Fruit fly (Drosophila melanogaster): ENCODE measurements around the gene Ir85a.

Ir85a gene

DNA sequence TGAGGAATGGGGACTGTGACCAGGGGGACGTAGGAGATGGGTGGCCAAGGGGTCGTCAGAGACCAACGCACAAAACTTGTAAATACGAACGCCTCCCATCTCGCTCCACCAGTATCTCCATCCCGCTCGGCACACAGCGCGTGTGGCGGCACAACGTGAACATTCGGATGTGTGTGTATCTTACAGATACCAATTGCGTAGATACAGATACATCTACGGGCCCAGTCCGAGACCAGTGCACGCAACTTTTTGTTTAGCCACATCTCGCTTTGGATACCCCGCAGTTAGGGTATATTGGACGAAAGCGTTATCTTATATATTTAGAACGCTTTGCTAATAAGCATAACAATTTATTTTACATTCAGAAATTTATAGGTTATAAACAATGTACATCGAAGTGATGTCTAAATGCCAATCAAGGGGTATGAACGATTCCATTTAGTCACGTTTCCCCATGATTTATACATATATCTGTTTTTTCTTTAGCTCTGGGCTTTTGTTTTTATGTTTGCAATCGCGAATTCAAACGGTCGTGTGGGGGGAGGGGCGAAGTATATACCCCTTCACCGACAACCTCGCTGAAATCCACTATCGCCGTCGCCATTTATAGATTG, 16.9 kb downstream of the Ir85a start (continued):
- TF ChIP-seq repo (GFP tag; optimal IDR thresholded peaks at IDR 0.05), result peak; percentile 98
- peak; percentile 96 for TF ChIP-seq D19A (tag; optimal IDR thresholded peaks at IDR 0.05)
- peak; percentile 98 for TF ChIP-seq gce (GFP tag; IDR thresholded peaks at IDR 0.05)
- TF ChIP-seq CG3065 (GFP tag; optimal IDR thresholded peaks at IDR 0.05), result peak; percentile 95
- peak; percentile 98 to 99 for TF ChIP-seq chif (GFP tag; optimal IDR thresholded peaks at IDR 0.05)
- TF ChIP-seq CG12391 (tag; optimal IDR thresholded peaks at IDR 0.05), result peak; percentile 99
- no peak for TF ChIP-seq inv (GFP tag; IDR thresholded peaks at IDR 0.05; ENCODE audit: partially characterized antibody)
- TF ChIP-seq Eip74EF (GFP tag; optimal IDR thresholded peaks at IDR 0.05), result peak in 1 of 2 experiments; percentile 97
- peak; percentile 78 for TF ChIP-seq fd102C (GFP tag; optimal IDR thresholded peaks at IDR 0.05)
- TF ChIP-seq corto (GFP tag; optimal IDR thresholded peaks at IDR 0.05), result peak; percentile 97
- TF ChIP-seq twi (tag; optimal IDR thresholded peaks at IDR 0.05), result peak; percentile 95
- peak; percentile 99 for TF ChIP-seq CG15269 (tag; optimal IDR thresholded peaks at IDR 0.05)
- TF ChIP-seq jumu (GFP tag; optimal IDR thresholded peaks at IDR 0.05), result peak; percentile 98
- TF ChIP-seq pita (GFP tag; optimal IDR thresholded peaks at IDR 0.05), result no peak
- peak; percentile 98 for TF ChIP-seq ase (GFP tag; IDR thresholded peaks at IDR 0.05)
- peak; percentile 99 for TF ChIP-seq Camta (GFP tag; optimal IDR thresholded peaks at IDR 0.05)
- no peak for TF ChIP-seq h (optimal IDR thresholded peaks at IDR 0.05)
- peak; percentile 98 for TF ChIP-seq sug (tag; optimal IDR thresholded peaks at IDR 0.05)
- TF ChIP-seq phol (tag; optimal IDR thresholded peaks at IDR 0.05), result peak; percentile 98
- TF ChIP-seq CG3838 (GFP tag; optimal IDR thresholded peaks at IDR 0.05), result peak; percentile 95
- TF ChIP-seq kah (GFP tag; optimal IDR thresholded peaks at IDR 0.05), result peak; percentile 97
- peak; percentile 97 for TF ChIP-seq bowl (GFP tag; IDR thresholded peaks at IDR 0.05)
- TF ChIP-seq aop (GFP tag; IDR thresholded peaks at IDR 0.05), result peak; percentile 92
- peak; percentile 98 for TF ChIP-seq dimm (GFP tag; IDR thresholded peaks at IDR 0.05)
- TF ChIP-seq tgo (GFP tag; IDR thresholded peaks at IDR 0.05), result peak; percentile 99
- peak; percentile 97 for TF ChIP-seq CG4282 (GFP tag; optimal IDR thresholded peaks at IDR 0.05)
- TF ChIP-seq CG14860 (GFP tag; IDR thresholded peaks at IDR 0.05; ENCODE audit: partially characterized antibody), result no peak
- TF ChIP-seq CG16813 (GFP tag; IDR thresholded peaks at IDR 0.05; ENCODE audit: partially characterized antibody), result no peak
- peak; percentile 97 for TF ChIP-seq MTF-1 (GFP tag; optimal IDR thresholded peaks at IDR 0.05; ENCODE audit: borderline replicate concordance)
- TF ChIP-seq CG4328 (GFP tag; optimal IDR thresholded peaks at IDR 0.05), result peak; percentile 96
- TF ChIP-seq Dad (GFP tag; optimal IDR thresholded peaks at IDR 0.05), result peak; percentile 99
- peak; percentile 99 for TF ChIP-seq CG14441 (GFP tag; IDR thresholded peaks at IDR 0.05)
- TF ChIP-seq CG3726 (GFP tag; IDR thresholded peaks at IDR 0.05), result peak; percentile 97
- peak; percentile 96 for TF ChIP-seq CG14710 (tag; optimal IDR thresholded peaks at IDR 0.05)
- TF ChIP-seq MBD-R2 (GFP tag; IDR thresholded peaks at IDR 0.05), result peak; percentile 99
- TF ChIP-seq chm (GFP tag; IDR thresholded peaks at IDR 0.05), result peak; percentile 98
- peak; percentile 99 for TF ChIP-seq Meics (GFP tag; optimal IDR thresholded peaks at IDR 0.05)
- peak; percentile 99 for TF ChIP-seq CG10543 (GFP tag; optimal IDR thresholded peaks at IDR 0.05)
- TF ChIP-seq chinmo (GFP tag; IDR thresholded peaks at IDR 0.05; ENCODE audit: partially characterized antibody), result peak; percentile 96
- TF ChIP-seq ranshi (GFP tag; IDR thresholded peaks at IDR 0.05), result peak; percentile 99
- peak; percentile 97 for TF ChIP-seq nom (GFP tag; optimal IDR thresholded peaks at IDR 0.05)
- peak; percentile 61; the same call in 1 of the 2 replicates for TF ChIP-seq Bgb (GFP tag; IDR thresholded peaks at IDR 0.05; ENCODE audit: partially characterized antibody)
- no peak for TF ChIP-seq Dfd (GFP tag; optimal IDR thresholded peaks at IDR 0.05)
- peak; percentile 99 for TF ChIP-seq jing (GFP tag; optimal IDR thresholded peaks at IDR 0.05)
- peak; percentile 98 for TF ChIP-seq Antp (GFP tag; optimal IDR thresholded peaks at IDR 0.05)
- peak; percentile 98 for TF ChIP-seq lbe (GFP tag; optimal IDR thresholded peaks at IDR 0.05)
- peak; percentile 95 for TF ChIP-seq CG8765 (GFP tag; IDR thresholded peaks at IDR 0.05)
- TF ChIP-seq Dref (GFP tag; IDR thresholded peaks at IDR 0.05), result no peak; the same call in 1 of the 2 replicates
- peak; percentile 97 for TF ChIP-seq klu (GFP tag; IDR thresholded peaks at IDR 0.05)
- TF ChIP-seq NC2β (GFP tag; optimal IDR thresholded peaks at IDR 0.05), result peak; percentile 98

All from whole organism, embryonic.